Fruit fly (Drosophila melanogaster) whole organism, embryonic: ENCODE data around the gene prd1.

Experiments used
- B-H2 ChIP-seq: fragments of 200-800 bp; sonication (Bioruptor generic); optimal IDR thresholded peaks from 2 replicates; lab custom pipeline; 2018; ENCODE audit warnings: missing biosample characterization, mild to moderate bottlenecking, missing genetic modification characterization
- CG10959 ChIP-seq: fragments of 200-800 bp; sonication (Bioruptor generic); IDR thresholded peaks from 2 replicates; pipeline ENCODE4 v1.3.6; 2022; ENCODE audit warnings: missing biosample characterization, missing genetic modification characterization
- CG12155 ChIP-seq: fragments of 200-800 bp; sonication (Bioruptor generic); optimal IDR thresholded peaks from 3 replicates; lab custom pipeline; 2016; ENCODE audit warnings: missing biosample characterization, missing genetic modification characterization
- CG12219 ChIP-seq: fragments of 200-800 bp; sonication (Bioruptor generic); optimal IDR thresholded peaks from 3 replicates; lab custom pipeline; 2018; ENCODE audit warnings: missing biosample characterization, mild to moderate bottlenecking, missing genetic modification characterization
- CG12744 ChIP-seq: fragments of 200-800 bp; sonication (Bioruptor generic); optimal IDR thresholded peaks from 2 replicates; lab custom pipeline; 2016; ENCODE audit warnings: missing biosample characterization, missing genetic modification characterization
- CG13287 ChIP-seq: fragments of 200-800 bp; sonication (Bioruptor generic); IDR thresholded peaks from 2 replicates; pipeline ENCODE4 v1.3.6; 2022; ENCODE audit warnings: missing biosample characterization, missing genetic modification characterization; ENCODE audit not compliant: partially characterized antibody
- CG13424 ChIP-seq: fragments of 200-800 bp; sonication (Bioruptor generic); optimal IDR thresholded peaks from 2 replicates; lab custom pipeline; 2019; ENCODE audit warnings: missing biosample characterization, mild to moderate bottlenecking, missing genetic modification characterization, moderate library complexity
- CG13624 ChIP-seq: fragments of 200-800 bp; sonication (Bioruptor generic); optimal IDR thresholded peaks from 2 replicates; lab custom pipeline; 2016; ENCODE audit warnings: missing biosample characterization, missing genetic modification characterization
- CG14965 ChIP-seq: fragments of 200-800 bp; sonication (Bioruptor generic); optimal IDR thresholded peaks from 2 replicates; lab custom pipeline; 2016; ENCODE audit warnings: missing biosample characterization, missing genetic modification characterization, borderline replicate concordance
- CG15479 ChIP-seq: fragments of 200-800 bp; sonication (Bioruptor generic); optimal IDR thresholded peaks from 3 replicates; lab custom pipeline; 2019; ENCODE audit warnings: missing biosample characterization, mild to moderate bottlenecking, missing genetic modification characterization, moderate library complexity
- CG15514 ChIP-seq: fragments of 200-800 bp; sonication (Bioruptor generic); optimal IDR thresholded peaks from 3 replicates; lab custom pipeline; 2017; ENCODE audit warnings: missing biosample characterization, missing genetic modification characterization, mild to moderate bottlenecking, moderate library complexity, missing genetic modification reagents
- CG16813 ChIP-seq: fragments of 200-800 bp; sonication (Bioruptor generic); IDR thresholded peaks from 3 replicates; pipeline ENCODE4 v1.3.6; 2022; ENCODE audit warnings: missing biosample characterization, missing genetic modification characterization; ENCODE audit not compliant: partially characterized antibody
- CG17829 ChIP-seq: fragments of 200-800 bp; optimal IDR thresholded peaks from 2 replicates; lab custom pipeline; 2019; ENCODE audit warnings: missing biosample characterization, mild to moderate bottlenecking, missing genetic modification characterization, moderate library complexity
- CG2129 ChIP-seq: fragments of 200-800 bp; sonication (Bioruptor generic); IDR thresholded peaks from 2 replicates; pipeline ENCODE4 v1.3.6; 2022; ENCODE audit warnings: missing biosample characterization, missing genetic modification characterization; ENCODE audit not compliant: partially characterized antibody
- CG34224 ChIP-seq: fragments of 200-800 bp; sonication (Bioruptor generic); IDR thresholded peaks from 3 replicates; pipeline ENCODE4 v1.3.6; 2022; ENCODE audit warnings: missing biosample characterization, missing genetic modification characterization; ENCODE audit not compliant: partially characterized antibody
- CG34422 ChIP-seq: fragments of 200-800 bp; sonication (Bioruptor generic); IDR thresholded peaks from 3 replicates; pipeline ENCODE4 v1.3.6; 2022; ENCODE audit warnings: missing biosample characterization, missing genetic modification characterization
- CG3995 ChIP-seq: fragments of 200-800 bp; sonication (Bioruptor generic); optimal IDR thresholded peaks from 3 replicates; lab custom pipeline; 2016; ENCODE audit warnings: missing biosample characterization, missing genetic modification characterization
- CG42726 ChIP-seq: fragments of 200-800 bp; sonication (Bioruptor generic); IDR thresholded peaks from 2 replicates; pipeline ENCODE4 v1.3.6; 2022; ENCODE audit warnings: missing biosample characterization, missing genetic modification characterization; ENCODE audit not compliant: partially characterized antibody
- CG4707 ChIP-seq: fragments of 200-800 bp; sonication (Bioruptor generic); optimal IDR thresholded peaks from 2 replicates; lab custom pipeline; 2018; ENCODE audit warnings: missing biosample characterization, mild to moderate bottlenecking, missing genetic modification characterization, moderate library complexity
- CG6791 ChIP-seq: fragments of 200-800 bp; sonication (Bioruptor generic); IDR thresholded peaks from 3 replicates; pipeline ENCODE4 v1.3.6; 2022; ENCODE audit warnings: missing biosample characterization, missing genetic modification characterization; ENCODE audit not compliant: partially characterized antibody
- CG7556 ChIP-seq: fragments of 200-800 bp; sonication (Bioruptor generic); optimal IDR thresholded peaks from 2 replicates; lab custom pipeline; 2017; ENCODE audit warnings: missing biosample characterization, mild to moderate bottlenecking, missing genetic modification characterization
- CG7963 ChIP-seq: fragments of 200-800 bp; sonication (Bioruptor generic); IDR thresholded peaks from 3 replicates; pipeline ENCODE4 v1.3.6; 2022; ENCODE audit warnings: missing biosample characterization, missing genetic modification characterization; ENCODE audit not compliant: partially characterized antibody
- CG8765 ChIP-seq: fragments of 200-800 bp; sonication (Bioruptor generic); IDR thresholded peaks from 2 replicates; pipeline ENCODE4 v1.3.6; 2022; ENCODE audit warnings: missing biosample characterization, missing genetic modification characterization
- CG9876 ChIP-seq: fragments of 200-800 bp; sonication (Bioruptor generic); optimal IDR thresholded peaks from 2 replicates; lab custom pipeline; 2016; ENCODE audit warnings: missing biosample characterization, missing genetic modification characterization
- Dbx ChIP-seq: fragments of 200-800 bp; sonication (Bioruptor generic); IDR thresholded peaks from 3 replicates; pipeline ENCODE4 v1.3.6; 2022; ENCODE audit warnings: missing biosample characterization, missing genetic modification characterization
- Dll ChIP-seq: fragments of 200-800 bp; sonication (Bioruptor generic); IDR thresholded peaks from 4 replicates; pipeline ENCODE4 v1.3.6; 2022; ENCODE audit warnings: missing biosample characterization, missing genetic modification characterization; ENCODE audit not compliant: partially characterized antibody
- E2f2 ChIP-seq: fragments of 200-800 bp; sonication (Bioruptor generic); IDR thresholded peaks from 2 replicates; pipeline ENCODE4 v1.3.6; 2022; ENCODE audit warnings: missing biosample characterization, missing genetic modification characterization
- Fer2 ChIP-seq: fragments of 200-800 bp; sonication (Bioruptor generic); optimal IDR thresholded peaks from 2 replicates; lab custom pipeline; 2018; ENCODE audit warnings: missing biosample characterization, mild to moderate bottlenecking, missing genetic modification characterization, moderate library complexity
- MBD-R2 ChIP-seq: fragments of 200-800 bp; sonication (Bioruptor generic); IDR thresholded peaks from 2 replicates; pipeline ENCODE4 v1.3.6; 2022; ENCODE audit warnings: missing biosample characterization, missing genetic modification characterization
- Med ChIP-seq: fragments of 200-800 bp; sonication (Bioruptor generic); peaks from one replicate; lab custom pipeline; 2016; ENCODE audit warnings: missing biosample characterization, missing genetic modification characterization, mild to moderate bottlenecking, inconsistent platforms, moderate library complexity
- NfI ChIP-seq: fragments of 200-800 bp; sonication (Bioruptor generic); optimal IDR thresholded peaks from 3 replicates; lab custom pipeline; 2018; ENCODE audit warnings: missing biosample characterization, mild to moderate bottlenecking, missing genetic modification characterization, moderate library complexity
- PHDP ChIP-seq: fragments of 200-800 bp; sonication (Bioruptor generic); optimal IDR thresholded peaks from 3 replicates; lab custom pipeline; 2018; ENCODE audit warnings: missing biosample characterization, mild to moderate bottlenecking, missing genetic modification characterization, moderate library complexity
- Sin3A ChIP-seq: fragments of >200 bp; optimal IDR thresholded peaks from 2 replicates; lab custom pipeline; 2018
- Xbp1 ChIP-seq: fragments of 200-800 bp; sonication (Bioruptor generic); optimal IDR thresholded peaks from 3 replicates; lab custom pipeline; 2016; ENCODE audit warnings: missing biosample characterization, mild to moderate bottlenecking, missing genetic modification characterization
- bigmax ChIP-seq: fragments of 200-800 bp; sonication (Bioruptor generic); optimal IDR thresholded peaks from 2 replicates; lab custom pipeline; 2018; ENCODE audit warnings: missing biosample characterization, mild to moderate bottlenecking, missing genetic modification characterization
- ftz-f1 ChIP-seq: fragments of 200-800 bp; sonication (Bioruptor generic); optimal IDR thresholded peaks from 2 replicates; lab custom pipeline; 2016; ENCODE audit warnings: missing biosample characterization, missing genetic modification characterization
- gcm2 ChIP-seq: fragments of 200-800 bp; sonication (Bioruptor generic); optimal IDR thresholded peaks from 2 replicates; lab custom pipeline; 2016; ENCODE audit warnings: missing biosample characterization, missing genetic modification characterization
- gfzf ChIP-seq: fragments of 200-800 bp; sonication (Bioruptor generic); optimal IDR thresholded peaks from 2 replicates; lab custom pipeline; 2016; ENCODE audit warnings: missing biosample characterization, mild to moderate bottlenecking, missing genetic modification characterization, moderate library complexity
- hb ChIP-seq: fragments of 200-800 bp; sonication (Bioruptor generic); IDR thresholded peaks from 3 replicates; pipeline ENCODE4 v1.3.6; 2022; ENCODE audit warnings: missing biosample characterization, missing genetic modification characterization; ENCODE audit not compliant: partially characterized antibody
- lbe ChIP-seq: fragments of 200-800 bp; sonication (Bioruptor generic); optimal IDR thresholded peaks from 2 replicates; lab custom pipeline; 2016; ENCODE audit warnings: missing biosample characterization, mild to moderate bottlenecking, missing genetic modification characterization
- lov ChIP-seq, 2 experiments: fragments of 200-800 bp in 1 of 2; fragments of >200 bp in 1 of 2; sonication (Bioruptor generic) in 1 of 2; IDR thresholded peaks in 1 of 2; optimal IDR thresholded peaks in 1 of 2; 2 replicates in 1 of 2; 3 replicates in 1 of 2; pipeline versions ENCODE4 v1.3.6 to Lab custom; 2017 to 2022; ENCODE audit warnings: missing biosample characterization in 1 of 2, missing genetic modification characterization in 1 of 2
- mld ChIP-seq: fragments of 200-800 bp; sonication (Bioruptor generic); IDR thresholded peaks from 3 replicates; pipeline ENCODE4 v1.3.6; 2022; ENCODE audit warnings: missing biosample characterization, missing genetic modification characterization; ENCODE audit not compliant: partially characterized antibody
- nmo ChIP-seq: fragments of 200-800 bp; sonication (Bioruptor generic); optimal IDR thresholded peaks from 2 replicates; lab custom pipeline; 2018; ENCODE audit warnings: missing biosample characterization, mild to moderate bottlenecking, missing genetic modification characterization, moderate library complexity
- otp ChIP-seq: fragments of 200-800 bp; sonication (Bioruptor generic); IDR thresholded peaks from 3 replicates; pipeline ENCODE4, ENCODE4 v1.3.6; 2022; ENCODE audit warnings: missing biosample characterization, missing genetic modification characterization
- pb ChIP-seq: fragments of 200-800 bp; sonication (Bioruptor generic); optimal IDR thresholded peaks from 3 replicates; lab custom pipeline; 2016; ENCODE audit warnings: missing biosample characterization, missing genetic modification characterization
- unc-4 ChIP-seq: fragments of 200-800 bp; sonication (Bioruptor generic); IDR thresholded peaks from 2 replicates; pipeline ENCODE4 v1.3.6; 2022; ENCODE audit warnings: missing biosample characterization, missing genetic modification characterization; ENCODE audit not compliant: partially characterized antibody
- vfl ChIP-seq: fragments of 200-800 bp; sonication (Bioruptor generic); optimal IDR thresholded peaks from 2 replicates; lab custom pipeline; 2016; ENCODE audit warnings: missing biosample characterization, missing genetic modification characterization
- wdn ChIP-seq: fragments of 200-800 bp; sonication (Bioruptor generic); IDR thresholded peaks from 2 replicates; pipeline ENCODE4 v1.3.6; 2022; ENCODE audit warnings: missing biosample characterization, missing genetic modification characterization
- zen ChIP-seq: fragments of 200-800 bp; sonication (Bioruptor generic); optimal IDR thresholded peaks from 3 replicates; lab custom pipeline; 2018; ENCODE audit warnings: missing biosample characterization, mild to moderate bottlenecking, missing genetic modification characterization, moderate library complexity

The prd1 gene

DNA sequence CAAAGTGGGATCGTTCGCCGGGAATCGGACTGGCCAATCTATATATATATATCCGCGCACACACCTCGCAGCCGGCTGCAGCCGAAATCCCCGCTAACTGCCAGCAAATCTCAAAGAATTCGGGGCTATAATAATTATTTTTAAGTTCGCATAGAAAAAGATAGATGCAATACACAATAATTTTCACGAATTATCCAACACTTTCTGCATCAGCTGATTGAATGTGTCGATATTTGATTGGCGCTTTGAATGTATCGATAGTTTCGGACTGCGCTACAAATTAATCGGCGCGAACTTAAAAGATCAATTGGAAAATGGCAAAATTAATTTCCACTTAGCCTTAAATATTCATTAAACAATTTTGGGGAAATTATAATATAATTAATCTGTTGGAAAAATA lies 10.0 kb upstream of the prd1 start, which contains the start of gene Sbf (continued):
- no peak for TF ChIP-seq CG10959 (GFP tag; lab: Robert Waterston, UW)
- peak; percentile 93 for TF ChIP-seq Med (GFP tag; lab: Kevin White, UChicago)
- no peak for TF ChIP-seq NfI (GFP tag; lab: Kevin White, UChicago)
- TF ChIP-seq CG15479, result no peak
- no peak for TF ChIP-seq otp (GFP tag; lab: Robert Waterston, UW)
- peak; percentile 92 for TF ChIP-seq CG13287
- peak; percentile 81; the same call in 2 of the 3 replicates for TF ChIP-seq CG7963
- TF ChIP-seq E2f2 (GFP tag; lab: Robert Waterston, UW), result peak; percentile 98
- peak; percentile 57 for TF ChIP-seq B-H2 (GFP tag; lab: Kevin White, UChicago)
- no peak for TF ChIP-seq CG14965 (GFP tag; lab: Kevin White, UChicago)
- TF ChIP-seq CG12155 (GFP tag; lab: Kevin White, UChicago), result no peak
- TF ChIP-seq Xbp1, result no peak
- 0 out of 3 replicates have a peak, but pooled peaks have one; percentile 13 for TF ChIP-seq Dbx (GFP tag; lab: Robert Waterston, UW)
- peak; percentile 63 for TF ChIP-seq zen (tag; lab: Kevin White, UChicago)
- TF ChIP-seq MBD-R2 (GFP tag; lab: Robert Waterston, UW), result peak; percentile 79
- TF ChIP-seq gfzf (GFP tag; lab: Kevin White, UChicago), result peak; percentile 8
- TF ChIP-seq ftz-f1 (GFP tag; lab: Kevin White, UChicago), result no peak
- TF ChIP-seq vfl, result peak; percentile 52
- TF ChIP-seq Sin3A (lab: Kevin White, UChicago), result peak; percentile 37
- TF ChIP-seq Fer2 (tag; lab: Kevin White, UChicago), result no peak
- TF ChIP-seq CG15514, result peak; percentile 74
- TF ChIP-seq CG13624 (GFP tag; lab: Kevin White, UChicago), result peak; percentile 31
- peak; percentile 72; the same call in 2 of the 3 replicates for TF ChIP-seq hb (GFP tag; lab: Robert Waterston, UW)
- TF ChIP-seq CG8765 (GFP tag; lab: Robert Waterston, UW), result no peak
- TF ChIP-seq gcm2 (GFP tag; lab: Kevin White, UChicago), result peak; percentile 6
- peak; percentile 91 for TF ChIP-seq CG34224
- TF ChIP-seq CG12744 (GFP tag; lab: Kevin White, UChicago), result no peak
- 0 out of 3 replicates have a peak, but pooled peaks have one; percentile 39 for TF ChIP-seq CG34422 (GFP tag; lab: Robert Waterston, UW)
- no peak for TF ChIP-seq CG13424
- TF ChIP-seq lbe, result peak; percentile 57
- TF ChIP-seq CG3995 (GFP tag; lab: Kevin White, UChicago), result peak; percentile 65
- no peak for TF ChIP-seq pb (GFP tag; lab: Kevin White, UChicago)
- peak; percentile 84 for TF ChIP-seq Dll
- no peak for TF ChIP-seq CG9876 (GFP tag; lab: Kevin White, UChicago)
- TF ChIP-seq CG6791 (GFP tag; lab: Robert Waterston, UW), result peak; percentile 87
- peak; percentile 68 for TF ChIP-seq CG2129 (GFP tag; lab: Robert Waterston, UW)
- no peak for TF ChIP-seq CG7556 (GFP tag; lab: Kevin White, UChicago)
- peak; percentile 25 for TF ChIP-seq CG17829
- no peak for TF ChIP-seq lov (optimal IDR thresholded peaks at IDR 0.05; lab: Kevin White, UChicago)
- TF ChIP-seq lov (GFP tag; IDR thresholded peaks at IDR 0.05; lab: Robert Waterston, UW), result no peak
- no peak for TF ChIP-seq PHDP (tag; lab: Kevin White, UChicago)
- TF ChIP-seq bigmax (GFP tag; lab: Kevin White, UChicago), result no peak
- TF ChIP-seq CG12219 (GFP tag; lab: Kevin White, UChicago), result no peak
- TF ChIP-seq unc-4 (GFP tag; lab: Robert Waterston, UW), result peak; percentile 85
- TF ChIP-seq CG4707, result no peak
- TF ChIP-seq wdn (GFP tag; lab: Robert Waterston, UW), result no peak
- TF ChIP-seq CG16813 (GFP tag; lab: Robert Waterston, UW), result peak; percentile 83
- TF ChIP-seq CG42726 (GFP tag; lab: Robert Waterston, UW), result peak; percentile 24; the same call in 1 of the 2 replicates
- peak; percentile 39 for TF ChIP-seq nmo (GFP tag; lab: Kevin White, UChicago)
- peak; percentile 79; the same call in 2 of the 3 replicates for TF ChIP-seq mld (GFP tag; lab: Robert Waterston, UW)
